Worm (Caenorhabditis elegans) whole organism, mixed stage, embryonic: Measurements from ENCODE around the gene R05H5.4.

Source experiments
- ces-1 ChIP-seq: fragments of 150-350 bp; optimal IDR thresholded peaks from 2 replicates; lab custom pipeline; 2014; ENCODE audit warnings: missing biosample characterization, missing genetic modification reagents, missing genetic modification characterization
- elt-3 ChIP-seq: fragments of 150-350 bp; optimal IDR thresholded peaks from 2 replicates; lab custom pipeline; 2014; ENCODE audit warnings: missing biosample characterization, missing genetic modification characterization
- lin-13 ChIP-seq: fragments of 150-350 bp; optimal IDR thresholded peaks from 2 replicates; lab custom pipeline; 2014; ENCODE audit warnings: missing biosample characterization, missing genetic modification characterization
- lin-32 ChIP-seq: fragments of 200-800 bp; sonication (Bioruptor generic); optimal IDR thresholded peaks from 2 replicates; lab custom pipeline; 2018; ENCODE audit warnings: mild to moderate bottlenecking, missing genetic modification characterization, missing compliant biosample characterization
- lsy-2 ChIP-seq: fragments of 150-350 bp; optimal IDR thresholded peaks from 2 replicates; lab custom pipeline; 2014; ENCODE audit warnings: missing biosample characterization, missing genetic modification characterization
- mab-5 ChIP-seq: fragments of 150-350 bp; optimal IDR thresholded peaks from 2 replicates; lab custom pipeline; 2014; ENCODE audit warnings: missing biosample characterization, missing genetic modification characterization
- nhr-237 ChIP-seq: fragments of 150-350 bp; optimal IDR thresholded peaks from 2 replicates; lab custom pipeline; 2014; ENCODE audit warnings: missing biosample characterization, missing genetic modification characterization
- nhr-28 ChIP-seq: fragments of 150-350 bp; optimal IDR thresholded peaks from 2 replicates; lab custom pipeline; 2014; ENCODE audit warnings: missing biosample characterization, missing genetic modification characterization
- nhr-76 ChIP-seq: sonication (generic microtip); optimal IDR thresholded peaks from 2 replicates; lab custom pipeline; 2017; ENCODE audit warnings: missing biosample characterization, missing genetic modification characterization
- pha-4 ChIP-seq: fragments of 150-350 bp; optimal IDR thresholded peaks from 2 replicates; lab custom pipeline; 2018; ENCODE audit warnings: missing biosample characterization, missing genetic modification reagents, missing genetic modification characterization
- sptf-1 ChIP-seq: sonication (generic microtip); optimal IDR thresholded peaks from 2 replicates; lab custom pipeline; 2017; ENCODE audit warnings: mild to moderate bottlenecking, missing genetic modification characterization, moderate library complexity, missing compliant biosample characterization
- tbx-8 ChIP-seq: fragments of 200-800 bp; sonication (Bioruptor generic); optimal IDR thresholded peaks from 2 replicates; lab custom pipeline; 2018; ENCODE audit warnings: mild to moderate bottlenecking, missing genetic modification characterization, moderate library complexity, missing compliant biosample characterization
- unc-120 ChIP-seq: sonication (generic microtip); optimal IDR thresholded peaks from 2 replicates; lab custom pipeline; 2017; ENCODE audit warnings: missing genetic modification characterization, missing compliant biosample characterization; ENCODE audit not compliant: poor library complexity, severe bottlenecking
- unc-62 ChIP-seq: fragments of 150-350 bp; optimal IDR thresholded peaks from 2 replicates; lab custom pipeline; 2014; ENCODE audit warnings: missing biosample characterization, missing genetic modification reagents, missing genetic modification characterization

DNA sequence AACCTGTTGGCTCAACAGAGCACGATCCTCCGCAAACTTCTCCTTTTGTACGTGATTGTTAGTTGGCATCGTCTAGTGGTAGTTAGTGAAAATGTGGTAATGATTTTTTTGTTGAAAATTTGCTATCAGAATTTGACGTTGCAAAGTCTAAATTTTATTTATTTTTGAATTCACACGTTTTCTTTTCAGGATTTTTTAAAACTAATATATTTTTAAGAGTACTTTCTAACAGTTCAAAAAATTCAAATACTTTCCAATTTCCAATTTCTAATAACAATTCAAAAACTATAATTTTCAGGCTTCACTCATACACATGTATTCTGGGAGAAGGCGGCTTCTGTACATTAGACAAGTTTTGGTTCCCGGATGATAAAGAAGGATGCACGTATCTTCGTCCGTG lies 34.6 kb upstream of the R05H5.4 start, which contains the start of gene ubxn-5:
- TF ChIP-seq tbx-8 (GFP tag; lab: Kevin White, UChicago): no peak
- TF ChIP-seq lin-13: no peak
- TF ChIP-seq mab-5 (tag; lab: Kevin White, UChicago): no peak
- no peak for TF ChIP-seq elt-3 (tag; lab: Kevin White, UChicago)
- no peak for TF ChIP-seq lsy-2
- no peak for TF ChIP-seq nhr-237 (tag; lab: Kevin White, UChicago)
- TF ChIP-seq lin-32 (GFP tag; lab: Kevin White, UChicago): no peak
- TF ChIP-seq unc-62 (GFP tag; lab: Kevin White, UChicago): no peak
- TF ChIP-seq nhr-76: no peak
- no peak for TF ChIP-seq nhr-28 (tag; lab: Kevin White, UChicago)
- TF ChIP-seq pha-4 (tag; lab: Kevin White, UChicago): no peak
- TF ChIP-seq sptf-1: no peak
- no peak for TF ChIP-seq unc-120 (tag; lab: Kevin White, UChicago)
- TF ChIP-seq ces-1 (GFP tag; lab: Kevin White, UChicago): no peak
